Worm (Caenorhabditis elegans) whole organism, mixed stage, embryonic: ENCODE results near the gene mig-32.

Source experiments
- ceh-83 ChIP-seq: fragments of 200-800 bp; sonication (Bioruptor generic); optimal IDR thresholded peaks from 2 replicates; lab custom pipeline; 2018; ENCODE audit warnings: mild to moderate bottlenecking, missing genetic modification characterization, missing compliant biosample characterization
- ham-2 ChIP-seq: fragments of 200-800 bp; sonication (Bioruptor generic); optimal IDR thresholded peaks from 2 replicates; lab custom pipeline; 2018; ENCODE audit warnings: mild to moderate bottlenecking, missing genetic modification characterization, missing compliant biosample characterization
- lin-13 ChIP-seq: fragments of 150-350 bp; optimal IDR thresholded peaks from 2 replicates; lab custom pipeline; 2014; ENCODE audit warnings: missing biosample characterization, missing genetic modification characterization
- snpc-4 ChIP-seq: fragments of 150-350 bp; optimal IDR thresholded peaks from 2 replicates; lab custom pipeline; 2014; ENCODE audit warnings: missing biosample characterization, missing genetic modification characterization
- unc-39 ChIP-seq: fragments of 150-350 bp; optimal IDR thresholded peaks from 2 replicates; lab custom pipeline; 2014; ENCODE audit warnings: missing biosample characterization, missing genetic modification characterization

The mig-32 gene

ce11 chrIV:12040431-12040830, 51.6 kb downstream of the mig-32 start:
- TF ChIP-seq snpc-4: no peak
- TF ChIP-seq ham-2 (GFP tag; lab: Kevin White, UChicago): no peak
- no peak for TF ChIP-seq ceh-83 (GFP tag; lab: Kevin White, UChicago)
- no peak for TF ChIP-seq lin-13 (tag; lab: Kevin White, UChicago)
- TF ChIP-seq unc-39: no peak
